Worm (Caenorhabditis elegans) whole organism, young adult: Measurements from ENCODE around the gene pgl-2.

Experiments used
- B0019.2 ChIP-seq: fragments of 200-800 bp; sonication (Bioruptor generic); conservative IDR thresholded peaks from 2 replicates; pipeline ENCODE4 v1.3.6; 2022; ENCODE audit warnings: missing genetic modification reagents, missing genetic modification characterization, missing compliant biosample characterization
- B0261.1 ChIP-seq: sonication (generic microtip); optimal IDR thresholded peaks from 2 replicates; lab custom pipeline; 2016; ENCODE audit warnings: mild to moderate bottlenecking, missing genetic modification characterization, moderate library complexity, missing compliant biosample characterization
- F10E7.11 ChIP-seq: sonication (generic microtip); optimal IDR thresholded peaks from 2 replicates; lab custom pipeline; 2017; ENCODE audit warnings: mild to moderate bottlenecking, missing genetic modification characterization, moderate library complexity, missing compliant biosample characterization
- F23B12.7 ChIP-seq: sonication (generic microtip); optimal IDR thresholded peaks from 2 replicates; lab custom pipeline; 2017; ENCODE audit warnings: missing genetic modification characterization, mild to moderate bottlenecking, missing compliant biosample characterization, antibody characterized with exemption, moderate library complexity; ENCODE audit not compliant: insufficient read depth
- F39B2.1 ChIP-seq: fragments of 200-800 bp; sonication (Bioruptor generic); IDR thresholded peaks from 2 replicates; pipeline ENCODE4 v1.3.6; 2022; ENCODE audit warnings: missing genetic modification reagents, missing genetic modification characterization, missing compliant biosample characterization
- F57C9.4 ChIP-seq: sonication (generic microtip); optimal IDR thresholded peaks from 2 replicates; lab custom pipeline; 2017; ENCODE audit warnings: mild to moderate bottlenecking, missing genetic modification characterization, missing compliant biosample characterization
- K11D2.4 ChIP-seq: fragments of 200-800 bp; sonication (Bioruptor generic); IDR thresholded peaks from 2 replicates; pipeline ENCODE4 v1.3.6; 2022; ENCODE audit warnings: missing genetic modification reagents, missing genetic modification characterization, missing compliant biosample characterization
- T26A5.8 ChIP-seq: sonication (generic microtip); optimal IDR thresholded peaks from 2 replicates; lab custom pipeline; 2016; ENCODE audit warnings: missing genetic modification characterization, missing compliant biosample characterization
- ama-1 ChIP-seq, 3 experiments: fragments of 150-350 bp in 1 of 3; sonication (generic microtip) in 2 of 3; optimal IDR thresholded peaks; 2 replicates each; lab custom pipeline; 2014 to 2018; ENCODE audit warnings: missing biosample characterization in 2 of 3, missing genetic modification characterization in 2 of 3, missing genetic modification reagents in 2 of 3
- atf-7 ChIP-seq: sonication (generic microtip); optimal IDR thresholded peaks from 2 replicates; lab custom pipeline; 2017; ENCODE audit warnings: mild to moderate bottlenecking, missing genetic modification characterization, missing compliant biosample characterization
- bed-2 ChIP-seq: fragments of 200-800 bp; sonication (Bioruptor generic); IDR thresholded peaks from 2 replicates; pipeline ENCODE4 v1.3.6; 2022; ENCODE audit warnings: missing genetic modification reagents, missing genetic modification characterization, missing compliant biosample characterization
- cebp-1 ChIP-seq, 2 experiments: fragments of 200-800 bp in 1 of 2; sonication (Bioruptor generic) in 1 of 2; sonication (generic microtip) in 1 of 2; IDR thresholded peaks in 1 of 2; optimal IDR thresholded peaks in 1 of 2; 2 replicates each; pipeline versions ENCODE4 v1.3.6 to Lab custom; 2017 to 2022; ENCODE audit warnings: missing compliant biosample characterization in 2 of 2, missing genetic modification characterization in 2 of 2, mild to moderate bottlenecking in 1 of 2, missing genetic modification reagents in 1 of 2, moderate library complexity in 1 of 2
- cebp-2 ChIP-seq: fragments of 200-800 bp; sonication (Bioruptor generic); IDR thresholded peaks from 2 replicates; pipeline ENCODE4 v1.3.6; 2022; ENCODE audit warnings: missing genetic modification characterization, missing compliant biosample characterization
- ceh-27 ChIP-seq: fragments of 200-800 bp; sonication (Bioruptor generic); optimal IDR thresholded peaks from 2 replicates; lab custom pipeline; 2018; ENCODE audit warnings: mild to moderate bottlenecking, missing genetic modification characterization, moderate library complexity, missing compliant biosample characterization
- ceh-40 ChIP-seq: fragments of 200-800 bp; sonication (Bioruptor generic); IDR thresholded peaks from 2 replicates; pipeline ENCODE4 v1.3.6; 2022; ENCODE audit warnings: missing genetic modification characterization, missing compliant biosample characterization
- ceh-79 ChIP-seq: sonication (generic microtip); optimal IDR thresholded peaks from 2 replicates; lab custom pipeline; 2017; ENCODE audit warnings: mild to moderate bottlenecking, missing genetic modification characterization, missing compliant biosample characterization
- die-1 ChIP-seq: sonication (generic microtip); optimal IDR thresholded peaks from 2 replicates; lab custom pipeline; 2016; ENCODE audit warnings: missing genotype, mild to moderate bottlenecking, missing genetic modification characterization, missing compliant biosample characterization
- dpff-1 ChIP-seq: sonication (generic microtip); optimal IDR thresholded peaks from 2 replicates; lab custom pipeline; 2017; ENCODE audit warnings: mild to moderate bottlenecking, missing genetic modification characterization, missing compliant biosample characterization
- dpl-1 ChIP-seq: fragments of 150-350 bp; optimal IDR thresholded peaks from 2 replicates; lab custom pipeline; 2014; ENCODE audit warnings: missing biosample characterization, missing genetic modification reagents, missing genetic modification characterization
- egl-18 ChIP-seq: fragments of 200-800 bp; sonication (Bioruptor generic); IDR thresholded peaks from 2 replicates; pipeline ENCODE4 v1.3.6; 2022; ENCODE audit warnings: missing genetic modification reagents, missing genetic modification characterization, missing compliant biosample characterization
- ekl-4 ChIP-seq: fragments of 200-800 bp; sonication (Bioruptor generic); IDR thresholded peaks from 2 replicates; pipeline ENCODE4 v1.3.6; 2022; ENCODE audit warnings: missing genetic modification reagents, missing genetic modification characterization, missing compliant biosample characterization
- hlh-12 ChIP-seq: sonication (generic microtip); optimal IDR thresholded peaks from 2 replicates; lab custom pipeline; 2016; ENCODE audit warnings: missing genetic modification characterization, missing compliant biosample characterization
- hlh-26 ChIP-seq: fragments of 200-800 bp; sonication (Bioruptor generic); conservative IDR thresholded peaks from 2 replicates; pipeline ENCODE4 v1.3.6; 2022; ENCODE audit warnings: missing genetic modification reagents, missing genetic modification characterization, missing compliant biosample characterization
- hmg-1.2 ChIP-seq: fragments of 200-800 bp; sonication (Bioruptor generic); IDR thresholded peaks from 2 replicates; pipeline ENCODE4 v1.3.6; 2022; ENCODE audit warnings: missing genetic modification reagents, missing genetic modification characterization, missing compliant biosample characterization
- lag-1 ChIP-seq: fragments of 200-800 bp; sonication (Bioruptor generic); IDR thresholded peaks from 2 replicates; pipeline ENCODE4 v1.3.6; 2022; ENCODE audit warnings: missing genetic modification reagents, missing genetic modification characterization, missing compliant biosample characterization
- let-526 ChIP-seq: fragments of 200-800 bp; sonication (Bioruptor generic); IDR thresholded peaks from 2 replicates; pipeline ENCODE4 v1.3.6; 2022; ENCODE audit warnings: missing genetic modification reagents, missing genetic modification characterization, missing compliant biosample characterization
- lin-26 ChIP-seq: fragments of 200-800 bp; sonication (Bioruptor generic); IDR thresholded peaks from 2 replicates; pipeline ENCODE4 v1.3.6; 2022; ENCODE audit warnings: missing genetic modification reagents, missing genetic modification characterization, missing compliant biosample characterization
- lin-35 ChIP-seq, 3 experiments: fragments of 150-350 bp in 2 of 3; sonication (generic microtip) in 1 of 3; optimal IDR thresholded peaks; 2 replicates each; lab custom pipeline; 2014 to 2018; ENCODE audit warnings: missing biosample characterization in 3 of 3, missing genetic modification characterization in 3 of 3, missing genetic modification reagents in 3 of 3
- lir-1 ChIP-seq: fragments of 200-800 bp; sonication (Bioruptor generic); conservative IDR thresholded peaks from 2 replicates; pipeline ENCODE4 v1.3.6; 2022; ENCODE audit warnings: missing genetic modification reagents, missing genetic modification characterization, missing compliant biosample characterization
- mxl-1 ChIP-seq: sonication (generic microtip); optimal IDR thresholded peaks from 2 replicates; lab custom pipeline; 2016; ENCODE audit warnings: missing genetic modification characterization, missing compliant biosample characterization
- nhr-120 ChIP-seq: fragments of 200-800 bp; sonication (Bioruptor generic); IDR thresholded peaks from 2 replicates; pipeline ENCODE4 v1.3.6; 2022; ENCODE audit warnings: missing genetic modification characterization, missing compliant biosample characterization
- nhr-179 ChIP-seq: sonication (generic microtip); optimal IDR thresholded peaks from 2 replicates; lab custom pipeline; 2016; ENCODE audit warnings: mild to moderate bottlenecking, missing genetic modification characterization, missing compliant biosample characterization
- nhr-27 ChIP-seq: fragments of 200-800 bp; sonication (Bioruptor generic); optimal IDR thresholded peaks from 2 replicates; lab custom pipeline; 2018; ENCODE audit warnings: mild to moderate bottlenecking, missing genetic modification characterization, moderate library complexity, missing compliant biosample characterization
- nhr-80 ChIP-seq: sonication (generic microtip); optimal IDR thresholded peaks from 2 replicates; lab custom pipeline; 2016; ENCODE audit warnings: missing genetic modification characterization, missing compliant biosample characterization
- nhr-90 ChIP-seq: sonication (generic microtip); optimal IDR thresholded peaks from 2 replicates; lab custom pipeline; 2016; ENCODE audit warnings: missing genotype, mild to moderate bottlenecking, missing genetic modification characterization, missing compliant biosample characterization
- pha-4 ChIP-seq: fragments of 150-350 bp; sonication (generic microtip); optimal IDR thresholded peaks from 2 replicates; lab custom pipeline; 2014; ENCODE audit warnings: missing biosample characterization, missing genetic modification reagents, missing genetic modification characterization
- rcor-1 ChIP-seq: fragments of 200-800 bp; sonication (Bioruptor generic); IDR thresholded peaks from 2 replicates; pipeline ENCODE4 v1.3.6; 2022; ENCODE audit warnings: missing genetic modification reagents, missing genetic modification characterization, missing compliant biosample characterization
- repo-1 ChIP-seq: sonication (generic microtip); optimal IDR thresholded peaks from 2 replicates; lab custom pipeline; 2017; ENCODE audit warnings: mild to moderate bottlenecking, missing genetic modification characterization, missing compliant biosample characterization
- rpc-1 ChIP-seq, 2 experiments: fragments of 150-350 bp in 1 of 2; sonication (generic microtip) in 1 of 2; optimal IDR thresholded peaks; 2 replicates each; lab custom pipeline; 2014 to 2018; ENCODE audit warnings: missing biosample characterization in 1 of 2, missing genetic modification characterization in 1 of 2, missing genetic modification reagents in 1 of 2, missing genotype in 1 of 2
- snpc-1.3 ChIP-seq: sonication (generic microtip); optimal IDR thresholded peaks from 2 replicates; lab custom pipeline; 2017; ENCODE audit warnings: missing genetic modification characterization, mild to moderate bottlenecking, missing compliant biosample characterization, antibody characterized with exemption, moderate library complexity, missing genotype, missing genetic modification reagents; ENCODE audit not compliant: insufficient read depth
- snpc-3.4 ChIP-seq: sonication (generic microtip); optimal IDR thresholded peaks from 2 replicates; lab custom pipeline; 2017; ENCODE audit warnings: missing genetic modification characterization, mild to moderate bottlenecking, missing compliant biosample characterization, antibody characterized with exemption, moderate library complexity, missing genotype, missing genetic modification reagents
- somi-1 ChIP-seq: fragments of 200-800 bp; sonication (Bioruptor generic); optimal IDR thresholded peaks from 2 replicates; lab custom pipeline; 2018; ENCODE audit warnings: mild to moderate bottlenecking, missing genetic modification characterization, missing compliant biosample characterization
- tlf-1 ChIP-seq: fragments of 200-800 bp; sonication (Bioruptor generic); optimal IDR thresholded peaks from 2 replicates; lab custom pipeline; 2018; ENCODE audit warnings: mild to moderate bottlenecking, missing genetic modification characterization, missing compliant biosample characterization
- ztf-18 ChIP-seq: sonication (generic microtip); optimal IDR thresholded peaks from 2 replicates; lab custom pipeline; 2016; ENCODE audit warnings: missing genotype, mild to moderate bottlenecking, missing genetic modification characterization, missing compliant biosample characterization
- ztf-22 ChIP-seq: fragments of 200-800 bp; sonication (Bioruptor generic); optimal IDR thresholded peaks from 2 replicates; lab custom pipeline; 2018; ENCODE audit warnings: mild to moderate bottlenecking, missing genetic modification characterization, moderate library complexity, missing compliant biosample characterization
- ztf-25 ChIP-seq: fragments of 200-800 bp; sonication (Bioruptor generic); IDR thresholded peaks from 2 replicates; pipeline ENCODE4 v1.3.6; 2022; ENCODE audit warnings: missing genetic modification reagents, missing genetic modification characterization, missing compliant biosample characterization
- ztf-28 ChIP-seq: fragments of 200-800 bp; sonication (Bioruptor generic); IDR thresholded peaks from 2 replicates; pipeline ENCODE4 v1.3.6; 2022; ENCODE audit warnings: missing genetic modification reagents, missing genetic modification characterization, missing compliant biosample characterization

pgl-2 gene

ce11 chrIII:8639188-8639795, 35.9 kb downstream of the pgl-2 start, which contains the start of gene fip-1 (continued):
- TF ChIP-seq ceh-79 (tag; lab: Kevin White, UChicago) (no peak), let-526 (no peak), F10E7.11 (no peak), rpc-1 (optimal IDR thresholded peaks at IDR 0.05; lab: Kevin White, UChicago) (peak; percentile 90), rpc-1 (tag; optimal IDR thresholded peaks at IDR 0.05; lab: Kevin White, UChicago) (peak; percentile 93), pha-4 (tag; lab: Kevin White, UChicago) (no peak), nhr-27 (tag; lab: Kevin White, UChicago) (peak; percentile 52), F57C9.4 (tag; lab: Kevin White, UChicago) (no peak), lag-1 (GFP tag; lab: Robert Waterston, UW) (no peak), B0019.2 (GFP tag; lab: Robert Waterston, UW) (no peak), K11D2.4 (GFP tag; lab: Robert Waterston, UW) (no peak), hlh-26 (no peak), ceh-40 (GFP tag; lab: Robert Waterston, UW) (no peak), T26A5.8 (tag; lab: Kevin White, UChicago) (no peak), ztf-22 (no peak), nhr-179 (tag; lab: Kevin White, UChicago) (no peak), ekl-4 (GFP tag; lab: Robert Waterston, UW) (peak; percentile 74), die-1 (tag; lab: Kevin White, UChicago) (peak; percentile 83), dpff-1 (tag; lab: Kevin White, UChicago) (no peak), ceh-27 (peak; percentile 39), lir-1 (GFP tag; lab: Robert Waterston, UW) (no peak), snpc-1.3 (tag; lab: Kevin White, UChicago) (peak; percentile 66), atf-7 (no peak), hmg-1.2 (GFP tag; lab: Robert Waterston, UW) (no peak; the same call in 1 of the 2 replicates), hlh-12 (tag; lab: Kevin White, UChicago) (no peak), nhr-90 (tag; lab: Kevin White, UChicago) (peak; percentile 72), dpl-1 (GFP tag; lab: Kevin White, UChicago) (no peak), ztf-18 (tag; lab: Kevin White, UChicago) (peak; percentile 68), B0261.1 (tag; lab: Kevin White, UChicago) (peak; percentile 72), somi-1 (no peak), F39B2.1 (GFP tag; lab: Robert Waterston, UW) (no peak), ama-1 (optimal IDR thresholded peaks at IDR 0.05; lab: Kevin White, UChicago) (no peak), ama-1 (GFP tag; optimal IDR thresholded peaks at IDR 0.05; lab: Kevin White, UChicago) (peak in 1 of 2 experiments; percentile 87), nhr-80 (peak; percentile 19), nhr-120 (GFP tag; lab: Robert Waterston, UW) (no peak), cebp-1 (GFP tag; IDR thresholded peaks at IDR 0.05; lab: Robert Waterston, UW) (no peak), cebp-1 (tag; optimal IDR thresholded peaks at IDR 0.05; lab: Kevin White, UChicago) (no peak), egl-18 (GFP tag; lab: Robert Waterston, UW) (no peak), repo-1 (tag; lab: Kevin White, UChicago) (peak; percentile 61), ztf-25 (GFP tag; lab: Robert Waterston, UW) (0 out of 2 replicates have a peak, but pooled peaks have one; percentile 62), bed-2 (GFP tag; lab: Robert Waterston, UW) (no peak), lin-26 (GFP tag; lab: Robert Waterston, UW) (peak; percentile 92), lin-35 (GFP tag; optimal IDR thresholded peaks at IDR 0.05; lab: Kevin White, UChicago) (peak in 1 of 3 experiments; percentile 45), mxl-1 (tag; lab: Kevin White, UChicago) (peak; percentile 71), cebp-2 (no peak), ztf-28 (GFP tag; lab: Robert Waterston, UW) (0 out of 2 replicates have a peak, but pooled peaks have one; percentile 28), snpc-3.4 (tag; lab: Kevin White, UChicago) (peak; percentile 58), rcor-1 (GFP tag; lab: Robert Waterston, UW) (0 out of 2 replicates have a peak, but pooled peaks have one; percentile 18), F23B12.7 (tag; lab: Kevin White, UChicago) (peak; percentile 59), tlf-1 (GFP tag; lab: Kevin White, UChicago) (no peak)
